Worm (Caenorhabditis elegans) whole organism, young adult: Measurements from ENCODE around the gene M153.3.

Experiments
- C06A6.2 ChIP-seq: fragments of 200-800 bp; sonication (Bioruptor generic); conservative IDR thresholded peaks from 2 replicates; pipeline ENCODE4 v1.3.6; 2022; ENCODE audit warnings: missing genetic modification characterization, missing compliant biosample characterization
- F22D6.2 ChIP-seq: sonication (generic microtip); optimal IDR thresholded peaks from 2 replicates; lab custom pipeline; 2016; ENCODE audit warnings: mild to moderate bottlenecking, missing genetic modification characterization, missing compliant biosample characterization
- F33H1.4 ChIP-seq: fragments of 200-800 bp; sonication (Bioruptor generic); IDR thresholded peaks from 2 replicates; pipeline ENCODE4 v1.3.6; 2022; ENCODE audit warnings: missing genetic modification reagents, missing genetic modification characterization, missing compliant biosample characterization
- F57A8.1 ChIP-seq: fragments of 200-800 bp; sonication (Bioruptor generic); optimal IDR thresholded peaks from 2 replicates; lab custom pipeline; 2018; ENCODE audit warnings: mild to moderate bottlenecking, missing genetic modification characterization, moderate library complexity, missing compliant biosample characterization
- T07F8.4 ChIP-seq: sonication (generic microtip); optimal IDR thresholded peaks from 2 replicates; lab custom pipeline; 2016; ENCODE audit warnings: mild to moderate bottlenecking, missing genetic modification characterization, moderate library complexity, missing compliant biosample characterization
- T26A5.8 ChIP-seq: sonication (generic microtip); optimal IDR thresholded peaks from 2 replicates; lab custom pipeline; 2016; ENCODE audit warnings: missing genetic modification characterization, missing compliant biosample characterization
- Y67H2A.10 ChIP-seq: fragments of 200-800 bp; sonication (Bioruptor generic); conservative IDR thresholded peaks from 2 replicates; pipeline ENCODE4 v1.3.6; 2022; ENCODE audit warnings: missing genetic modification reagents, missing genetic modification characterization, missing compliant biosample characterization
- Y79H2A.3 ChIP-seq: fragments of 200-800 bp; sonication (Bioruptor generic); conservative IDR thresholded peaks from 2 replicates; pipeline ENCODE4 v1.3.6; 2022; ENCODE audit warnings: missing genetic modification reagents, missing genetic modification characterization, missing compliant biosample characterization
- Y95B8A.8 ChIP-seq: fragments of 200-800 bp; sonication (Bioruptor generic); IDR thresholded peaks from 2 replicates; pipeline ENCODE4 v1.3.6; 2022; ENCODE audit warnings: missing genetic modification reagents, missing genetic modification characterization, missing compliant biosample characterization
- ZK185.1 ChIP-seq: sonication (generic microtip); optimal IDR thresholded peaks from 2 replicates; lab custom pipeline; 2016; ENCODE audit warnings: mild to moderate bottlenecking, missing genetic modification characterization, missing compliant biosample characterization; ENCODE audit not compliant: poor library complexity, severe bottlenecking
- aptf-2 ChIP-seq: fragments of 200-800 bp; sonication (Bioruptor generic); conservative IDR thresholded peaks from 2 replicates; pipeline ENCODE4 v1.3.6; 2022; ENCODE audit warnings: missing genetic modification reagents, missing genetic modification characterization, missing compliant biosample characterization
- aptf-3 ChIP-seq: fragments of 200-800 bp; sonication (Bioruptor generic); IDR thresholded peaks from 2 replicates; pipeline ENCODE4 v1.3.6; 2022; ENCODE audit warnings: missing genetic modification characterization, missing compliant biosample characterization
- attf-6 ChIP-seq: fragments of 200-800 bp; sonication (Bioruptor generic); IDR thresholded peaks from 2 replicates; pipeline ENCODE4 v1.3.6; 2022; ENCODE audit warnings: missing genetic modification reagents, missing genetic modification characterization, missing compliant biosample characterization
- bed-2 ChIP-seq: fragments of 200-800 bp; sonication (Bioruptor generic); IDR thresholded peaks from 2 replicates; pipeline ENCODE4 v1.3.6; 2022; ENCODE audit warnings: missing genetic modification reagents, missing genetic modification characterization, missing compliant biosample characterization
- cebp-2 ChIP-seq: fragments of 200-800 bp; sonication (Bioruptor generic); IDR thresholded peaks from 2 replicates; pipeline ENCODE4 v1.3.6; 2022; ENCODE audit warnings: missing genetic modification characterization, missing compliant biosample characterization
- ceh-100 ChIP-seq: fragments of 200-800 bp; sonication (Bioruptor generic); IDR thresholded peaks from 2 replicates; pipeline ENCODE4 v1.3.6; 2022; ENCODE audit warnings: missing genetic modification reagents, missing genetic modification characterization, missing compliant biosample characterization
- ceh-40 ChIP-seq: fragments of 200-800 bp; sonication (Bioruptor generic); IDR thresholded peaks from 2 replicates; pipeline ENCODE4 v1.3.6; 2022; ENCODE audit warnings: missing genetic modification characterization, missing compliant biosample characterization
- ceh-58 ChIP-seq: fragments of 200-800 bp; sonication (Bioruptor generic); IDR thresholded peaks from 2 replicates; pipeline ENCODE4 v1.3.6; 2022; ENCODE audit warnings: missing genetic modification characterization, missing compliant biosample characterization
- die-1 ChIP-seq: sonication (generic microtip); optimal IDR thresholded peaks from 2 replicates; lab custom pipeline; 2016; ENCODE audit warnings: missing genotype, mild to moderate bottlenecking, missing genetic modification characterization, missing compliant biosample characterization
- dpff-1 ChIP-seq: sonication (generic microtip); optimal IDR thresholded peaks from 2 replicates; lab custom pipeline; 2017; ENCODE audit warnings: mild to moderate bottlenecking, missing genetic modification characterization, missing compliant biosample characterization
- efl-1 ChIP-seq: fragments of 150-350 bp; optimal IDR thresholded peaks from 2 replicates; lab custom pipeline; 2014; ENCODE audit warnings: missing biosample characterization, missing genetic modification reagents, missing genetic modification characterization
- egl-18 ChIP-seq: fragments of 200-800 bp; sonication (Bioruptor generic); IDR thresholded peaks from 2 replicates; pipeline ENCODE4 v1.3.6; 2022; ENCODE audit warnings: missing genetic modification reagents, missing genetic modification characterization, missing compliant biosample characterization
- egrh-3 ChIP-seq: fragments of 200-800 bp; sonication (Bioruptor generic); IDR thresholded peaks from 2 replicates; pipeline ENCODE4 v1.3.6; 2022; ENCODE audit warnings: missing genetic modification reagents, missing genetic modification characterization, missing compliant biosample characterization
- ets-4 ChIP-seq: fragments of 200-800 bp; sonication (Bioruptor generic); optimal IDR thresholded peaks from 2 replicates; lab custom pipeline; 2018; ENCODE audit warnings: mild to moderate bottlenecking, missing genetic modification characterization, missing compliant biosample characterization
- hrde-1 ChIP-seq: sonication (generic microtip); optimal IDR thresholded peaks from 2 replicates; lab custom pipeline; 2016; ENCODE audit warnings: missing genetic modification characterization, mild to moderate bottlenecking, missing compliant biosample characterization, moderate library complexity, missing genotype, missing genetic modification reagents, borderline replicate concordance
- hsf-1 ChIP-seq: fragments of 200-800 bp; sonication (Bioruptor generic); IDR thresholded peaks from 2 replicates; pipeline ENCODE4 v1.3.6; 2022; ENCODE audit warnings: missing genetic modification reagents, missing genetic modification characterization, missing compliant biosample characterization
- lag-1 ChIP-seq: fragments of 200-800 bp; sonication (Bioruptor generic); IDR thresholded peaks from 2 replicates; pipeline ENCODE4 v1.3.6; 2022; ENCODE audit warnings: missing genetic modification reagents, missing genetic modification characterization, missing compliant biosample characterization
- madf-8 ChIP-seq: fragments of 200-800 bp; sonication (Bioruptor generic); conservative IDR thresholded peaks from 2 replicates; pipeline ENCODE4 v1.3.6; 2022; ENCODE audit warnings: missing genetic modification reagents, missing genetic modification characterization, missing compliant biosample characterization
- nfya-1 ChIP-seq: sonication (generic microtip); optimal IDR thresholded peaks from 2 replicates; lab custom pipeline; 2017; ENCODE audit warnings: antibody characterized with exemption, missing compliant biosample characterization, missing genetic modification characterization, borderline replicate concordance; ENCODE audit not compliant: insufficient read depth
- nhr-120 ChIP-seq: fragments of 200-800 bp; sonication (Bioruptor generic); IDR thresholded peaks from 2 replicates; pipeline ENCODE4 v1.3.6; 2022; ENCODE audit warnings: missing genetic modification characterization, missing compliant biosample characterization
- nhr-80 ChIP-seq: sonication (generic microtip); optimal IDR thresholded peaks from 2 replicates; lab custom pipeline; 2016; ENCODE audit warnings: missing genetic modification characterization, missing compliant biosample characterization
- pbrm-1 ChIP-seq: fragments of 200-800 bp; sonication (Bioruptor generic); IDR thresholded peaks from 2 replicates; pipeline ENCODE4 v1.3.6; 2022; ENCODE audit warnings: missing genetic modification reagents, missing genetic modification characterization, missing compliant biosample characterization
- pha-4 ChIP-seq: fragments of 150-350 bp; sonication (generic microtip); optimal IDR thresholded peaks from 2 replicates; lab custom pipeline; 2014; ENCODE audit warnings: missing biosample characterization, missing genetic modification reagents, missing genetic modification characterization
- sea-2 ChIP-seq: fragments of 200-800 bp; sonication (Bioruptor generic); IDR thresholded peaks from 2 replicates; pipeline ENCODE4 v1.3.6; 2022; ENCODE audit warnings: missing genetic modification characterization, missing compliant biosample characterization
- snpc-3.4 ChIP-seq: sonication (generic microtip); optimal IDR thresholded peaks from 2 replicates; lab custom pipeline; 2017; ENCODE audit warnings: missing genetic modification characterization, mild to moderate bottlenecking, missing compliant biosample characterization, antibody characterized with exemption, moderate library complexity, missing genotype, missing genetic modification reagents
- tbp1 ChIP-seq: fragments of 200-800 bp; sonication (Bioruptor generic); optimal IDR thresholded peaks from 2 replicates; lab custom pipeline; 2018; ENCODE audit warnings: mild to moderate bottlenecking, missing genetic modification characterization, missing compliant biosample characterization
- xnd-1 ChIP-seq: sonication (generic microtip); optimal IDR thresholded peaks from 2 replicates; lab custom pipeline; 2016; ENCODE audit warnings: missing genotype, missing genetic modification reagents, missing genetic modification characterization, missing compliant biosample characterization
- zfh-2 ChIP-seq: fragments of 200-800 bp; sonication (Bioruptor generic); conservative IDR thresholded peaks from 2 replicates; pipeline ENCODE4 v1.3.6; 2022; ENCODE audit warnings: missing genetic modification reagents, missing genetic modification characterization, missing compliant biosample characterization
- zim-3 ChIP-seq: sonication (generic microtip); optimal IDR thresholded peaks from 2 replicates; lab custom pipeline; 2017; ENCODE audit warnings: mild to moderate bottlenecking, missing genetic modification characterization, moderate library complexity, missing compliant biosample characterization
- ztf-22 ChIP-seq: fragments of 200-800 bp; sonication (Bioruptor generic); optimal IDR thresholded peaks from 2 replicates; lab custom pipeline; 2018; ENCODE audit warnings: mild to moderate bottlenecking, missing genetic modification characterization, moderate library complexity, missing compliant biosample characterization
- ztf-25 ChIP-seq: fragments of 200-800 bp; sonication (Bioruptor generic); IDR thresholded peaks from 2 replicates; pipeline ENCODE4 v1.3.6; 2022; ENCODE audit warnings: missing genetic modification reagents, missing genetic modification characterization, missing compliant biosample characterization
- ztf-26 ChIP-seq: sonication (generic microtip); optimal IDR thresholded peaks from 2 replicates; lab custom pipeline; 2017; ENCODE audit warnings: missing genetic modification characterization, missing compliant biosample characterization
- ztf-3 ChIP-seq: fragments of 200-800 bp; sonication (Bioruptor generic); optimal IDR thresholded peaks from 2 replicates; lab custom pipeline; 2018; ENCODE audit warnings: mild to moderate bottlenecking, missing genetic modification characterization, missing compliant biosample characterization

Gene M153.3

DNA sequence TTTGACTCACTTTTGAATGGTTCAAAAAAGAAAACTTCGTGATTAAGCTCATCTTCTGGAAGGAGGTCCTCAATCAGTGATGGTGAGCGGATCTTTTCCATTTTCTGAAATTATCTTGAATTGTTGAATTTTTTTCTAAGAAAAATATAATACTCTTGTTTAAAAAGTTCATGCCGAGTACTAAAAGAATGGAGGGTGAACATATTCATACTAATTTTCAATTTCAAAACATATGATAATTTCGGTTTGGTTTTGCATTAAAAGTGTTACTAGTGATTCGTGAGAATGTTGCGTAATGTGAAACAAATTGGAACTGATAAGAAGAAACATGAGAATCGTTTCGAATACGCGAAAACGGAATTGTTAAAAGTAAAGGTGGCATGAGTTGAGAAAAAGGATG is 1.6 kb upstream of the M153.3 start, which contains the start of gene lyst-1:
TSS of gene lyst-1 (minus strand) at position 101 of the 400 bp plus-strand sequence.
- TF ChIP-seq F33H1.4 (GFP tag; lab: Robert Waterston, UW) (no peak), ceh-100 (GFP tag; lab: Robert Waterston, UW) (no peak), ceh-58 (GFP tag; lab: Robert Waterston, UW) (no peak), dpff-1 (tag; lab: Kevin White, UChicago) (no peak), madf-8 (no peak), aptf-2 (no peak), nfya-1 (no peak), attf-6 (GFP tag; lab: Robert Waterston, UW) (no peak), hsf-1 (GFP tag; lab: Robert Waterston, UW) (no peak), ZK185.1 (tag; lab: Kevin White, UChicago) (no peak), pbrm-1 (no peak), efl-1 (GFP tag; lab: Kevin White, UChicago) (no peak), zim-3 (tag; lab: Kevin White, UChicago) (no peak), pha-4 (tag; lab: Kevin White, UChicago) (no peak), C06A6.2 (GFP tag; lab: Robert Waterston, UW) (no peak), sea-2 (GFP tag; lab: Robert Waterston, UW) (no peak), ets-4 (GFP tag; lab: Kevin White, UChicago) (no peak), F22D6.2 (no peak), zfh-2 (GFP tag; lab: Robert Waterston, UW) (no peak)

DNA sequence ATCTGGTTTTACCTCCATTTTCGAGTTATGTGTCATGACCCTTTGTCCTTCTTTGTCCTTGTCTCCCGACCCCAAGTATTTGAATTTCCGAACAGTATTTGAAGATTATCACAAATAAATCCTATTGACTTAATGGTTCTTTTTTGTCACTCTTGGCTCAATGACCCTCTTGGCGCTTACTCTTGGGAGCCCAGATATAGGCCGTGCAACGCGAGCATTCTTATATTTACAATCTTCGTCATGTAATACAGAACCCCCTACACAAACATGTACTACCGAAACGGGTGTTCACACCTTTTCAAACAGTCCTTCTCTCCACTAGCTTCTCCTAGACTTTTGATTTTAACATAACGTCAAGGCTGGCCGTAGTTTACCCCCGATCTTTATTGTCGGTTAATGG is 1.0 kb downstream of the M153.3 start, which contains the start of gene M153.5:
TSS of gene M153.5 (plus strand) at position 301 of the 400 bp plus-strand sequence.
- no peak for TF ChIP-seq Y95B8A.8 (GFP tag; lab: Robert Waterston, UW)
- no peak for TF ChIP-seq ztf-25 (GFP tag; lab: Robert Waterston, UW)
- no peak for TF ChIP-seq lag-1 (GFP tag; lab: Robert Waterston, UW)
- TF ChIP-seq C06A6.2 (GFP tag; lab: Robert Waterston, UW) = no peak
- no peak for TF ChIP-seq ztf-22
- TF ChIP-seq snpc-3.4 (tag; lab: Kevin White, UChicago) = no peak
- no peak for TF ChIP-seq T07F8.4 (tag; lab: Kevin White, UChicago)
- no peak for TF ChIP-seq bed-2
- no peak for TF ChIP-seq aptf-3 (GFP tag; lab: Robert Waterston, UW)
- TF ChIP-seq die-1 (tag; lab: Kevin White, UChicago) = no peak
- no peak for TF ChIP-seq egl-18 (GFP tag; lab: Robert Waterston, UW)
- TF ChIP-seq ztf-26 = no peak

DNA sequence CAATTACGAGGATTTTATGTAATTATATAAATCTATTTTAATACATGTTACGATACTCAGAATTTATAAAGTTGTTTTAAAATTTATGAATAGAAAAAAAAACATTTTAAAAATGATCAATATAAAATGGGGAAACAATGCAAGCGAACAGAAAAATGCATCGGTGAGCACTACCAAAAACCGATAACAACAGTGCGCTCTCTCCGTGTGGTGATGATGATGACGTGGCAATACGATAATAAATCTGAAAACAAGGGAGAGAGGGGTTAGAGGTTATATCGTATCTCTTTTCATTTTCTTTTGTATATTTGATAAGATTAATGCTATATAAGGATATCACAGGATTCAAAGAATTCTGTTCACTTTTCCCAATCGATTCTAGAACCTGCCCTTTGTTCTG is 3.2 kb downstream of the M153.3 start:
- no peak for TF ChIP-seq nhr-120 (GFP tag; lab: Robert Waterston, UW)
- TF ChIP-seq xnd-1 (tag; lab: Kevin White, UChicago) = no peak
- no peak for TF ChIP-seq hrde-1
- TF ChIP-seq ceh-40 (GFP tag; lab: Robert Waterston, UW) = no peak
- TF ChIP-seq madf-8 = no peak
- TF ChIP-seq nhr-80 (tag; lab: Kevin White, UChicago) = no peak
- no peak for TF ChIP-seq Y79H2A.3 (GFP tag; lab: Robert Waterston, UW)
- no peak for TF ChIP-seq T26A5.8 (tag; lab: Kevin White, UChicago)
- no peak for TF ChIP-seq die-1 (tag; lab: Kevin White, UChicago)
- TF ChIP-seq egl-18 (GFP tag; lab: Robert Waterston, UW) = no peak
- TF ChIP-seq tbp1 (GFP tag; lab: Kevin White, UChicago) = no peak
- TF ChIP-seq Y67H2A.10 (GFP tag; lab: Robert Waterston, UW) = no peak
- no peak for TF ChIP-seq F57A8.1 (GFP tag; lab: Kevin White, UChicago)
- no peak for TF ChIP-seq egrh-3 (GFP tag; lab: Robert Waterston, UW)
- TF ChIP-seq cebp-2 (GFP tag; lab: Robert Waterston, UW) = no peak
- no peak for TF ChIP-seq ztf-3 (GFP tag; lab: Kevin White, UChicago)
- no peak for TF ChIP-seq efl-1 (GFP tag; lab: Kevin White, UChicago)
